Worm (Caenorhabditis elegans): ENCODE measurements around the gene D1054.18.

D1054.18 gene

ce11 chrV:10776528-10777055 is 24.4 kb downstream of the D1054.18 start, which contains the start of gene D1054.5:
Gene D1054.5 (minus strand): TSS chrV:10776578.
- no peak for TF ChIP-seq nhr-23 (tag; optimal IDR thresholded peaks at IDR 0.05)
- TF ChIP-seq tbx-2 (tag; optimal IDR thresholded peaks at IDR 0.05), result no peak
- peak; percentile 64 for TF ChIP-seq ceh-28 (tag; optimal IDR thresholded peaks at IDR 0.05)
- TF ChIP-seq nhr-12 (tag; optimal IDR thresholded peaks at IDR 0.05), result no peak
- TF ChIP-seq egl-27 (tag; optimal IDR thresholded peaks at IDR 0.05), result no peak
- peak; percentile 91 for TF ChIP-seq pqm-1 (tag; optimal IDR thresholded peaks at IDR 0.05)
- TF ChIP-seq lsy-12 (tag; optimal IDR thresholded peaks at IDR 0.05), result no peak
- no peak for TF ChIP-seq R02D3.7 (tag; optimal IDR thresholded peaks at IDR 0.05)
- TF ChIP-seq nhr-77 (tag; optimal IDR thresholded peaks at IDR 0.05), result no peak
- TF ChIP-seq jun-1 (tag; optimal IDR thresholded peaks at IDR 0.05), result peak; percentile 80
- TF ChIP-seq skn-1 (tag; optimal IDR thresholded peaks at IDR 0.05), result no peak
- TF ChIP-seq zag-1 (tag; optimal IDR thresholded peaks at IDR 0.05), result no peak
- no peak for TF ChIP-seq daf-12 (tag; optimal IDR thresholded peaks at IDR 0.05)
- TF ChIP-seq egl-5 (tag; optimal IDR thresholded peaks at IDR 0.05), result no peak
- peak; percentile 46 for TF ChIP-seq pha-4 (tag; optimal IDR thresholded peaks at IDR 0.05)
- TF ChIP-seq ceh-82 (tag; optimal IDR thresholded peaks at IDR 0.05), result no peak
- peak; percentile 94 for TF ChIP-seq elt-2 (tag; optimal IDR thresholded peaks at IDR 0.05)
- TF ChIP-seq aly-2 (tag; optimal IDR thresholded peaks at IDR 0.05), result no peak

ce11 chrV:10773216-10773615 is 27.8 kb downstream of the D1054.18 start:
- TF ChIP-seq pha-4 (tag; optimal IDR thresholded peaks at IDR 0.05) (no peak), fkh-2 (tag; optimal IDR thresholded peaks at IDR 0.05) (no peak), ZK546.5 (tag; optimal IDR thresholded peaks at IDR 0.05) (no peak), lin-39 (tag; optimal IDR thresholded peaks at IDR 0.05) (no peak), ztf-11 (tag; optimal IDR thresholded peaks at IDR 0.05) (no peak), elt-2 (tag; optimal IDR thresholded peaks at IDR 0.05) (no peak), mml-1 (tag; optimal IDR thresholded peaks at IDR 0.05) (no peak), tbx-2 (tag; optimal IDR thresholded peaks at IDR 0.05) (no peak), zag-1 (tag; optimal IDR thresholded peaks at IDR 0.05) (no peak), unc-62 (GFP tag; optimal IDR thresholded peaks at IDR 0.05) (no peak), sea-2 (GFP tag; optimal IDR thresholded peaks at IDR 0.05) (no peak), lin-15B (tag; optimal IDR thresholded peaks at IDR 0.05) (no peak), nhr-25 (tag; optimal IDR thresholded peaks at IDR 0.05) (no peak), fkh-10 (GFP tag; optimal IDR thresholded peaks at IDR 0.05) (no peak), nhr-237 (tag; optimal IDR thresholded peaks at IDR 0.05) (no peak), nhr-76 (tag; optimal IDR thresholded peaks at IDR 0.05) (no peak), jun-1 (tag; optimal IDR thresholded peaks at IDR 0.05) (no peak), egl-27 (tag; optimal IDR thresholded peaks at IDR 0.05) (no peak), nhr-77 (tag; optimal IDR thresholded peaks at IDR 0.05) (no peak)

ce11 chrV:10771390-10771789 is 29.6 kb downstream of the D1054.18 start, which contains the start of gene D1054.3:
Gene D1054.3 (plus strand): TSS chrV:10771451.
- no peak for TF ChIP-seq tbx-2 (tag; optimal IDR thresholded peaks at IDR 0.05)
- no peak for TF ChIP-seq ZK546.5 (tag; optimal IDR thresholded peaks at IDR 0.05)
- TF ChIP-seq nhr-12 (tag; optimal IDR thresholded peaks at IDR 0.05), result no peak
- TF ChIP-seq mml-1 (tag; optimal IDR thresholded peaks at IDR 0.05), result no peak

ce11 chrV:10770026-10770425 is 31.0 kb downstream of the D1054.18 start, which contains the start of the genes D1054.1 and pas-2:
Gene D1054.1 (minus strand): TSS chrV:10770217.
Gene pas-2 (plus strand): TSS chrV:10770368.
- peak; percentile 47 for TF ChIP-seq pha-4 (tag; optimal IDR thresholded peaks at IDR 0.05)
- no peak for TF ChIP-seq sea-2 (GFP tag; optimal IDR thresholded peaks at IDR 0.05)
- peak; percentile 71 for TF ChIP-seq egl-5 (tag; optimal IDR thresholded peaks at IDR 0.05)
- no peak for TF ChIP-seq tbx-2 (tag; optimal IDR thresholded peaks at IDR 0.05)
- peak; percentile 83 for TF ChIP-seq skn-1 (tag; optimal IDR thresholded peaks at IDR 0.05)
- peak; percentile 1 for TF ChIP-seq pqm-1 (tag; optimal IDR thresholded peaks at IDR 0.05)
- TF ChIP-seq ama-1 (optimal IDR thresholded peaks at IDR 0.05), result no peak
- no peak for TF ChIP-seq nhr-77 (tag; optimal IDR thresholded peaks at IDR 0.05)
- peak; percentile 19 for TF ChIP-seq elt-2 (tag; optimal IDR thresholded peaks at IDR 0.05)
- TF ChIP-seq lin-39 (tag; optimal IDR thresholded peaks at IDR 0.05), result peak; percentile 37
- TF ChIP-seq lsy-12 (tag; optimal IDR thresholded peaks at IDR 0.05), result no peak
- TF ChIP-seq lin-15B (tag; optimal IDR thresholded peaks at IDR 0.05), result peak; percentile 20
- peak; percentile 49 for TF ChIP-seq snpc-4 (tag; optimal IDR thresholded peaks at IDR 0.05)
- no peak for TF ChIP-seq elt-1 (tag; optimal IDR thresholded peaks at IDR 0.05)

- no peak for TF ChIP-seq ceh-82 (tag; optimal IDR thresholded peaks at IDR 0.05)
- no peak for TF ChIP-seq nhr-77 (tag; optimal IDR thresholded peaks at IDR 0.05)
- no peak for TF ChIP-seq fos-1 (tag; optimal IDR thresholded peaks at IDR 0.05)
- no peak for TF ChIP-seq elt-1 (tag; optimal IDR thresholded peaks at IDR 0.05)
Measured at ce11 chrV:10768892-10769291, 32.1 kb downstream of the D1054.18 start.
